Fruit fly (Drosophila melanogaster): ENCODE data around the gene gammaSnap2.

gammaSnap2 gene

DNA sequence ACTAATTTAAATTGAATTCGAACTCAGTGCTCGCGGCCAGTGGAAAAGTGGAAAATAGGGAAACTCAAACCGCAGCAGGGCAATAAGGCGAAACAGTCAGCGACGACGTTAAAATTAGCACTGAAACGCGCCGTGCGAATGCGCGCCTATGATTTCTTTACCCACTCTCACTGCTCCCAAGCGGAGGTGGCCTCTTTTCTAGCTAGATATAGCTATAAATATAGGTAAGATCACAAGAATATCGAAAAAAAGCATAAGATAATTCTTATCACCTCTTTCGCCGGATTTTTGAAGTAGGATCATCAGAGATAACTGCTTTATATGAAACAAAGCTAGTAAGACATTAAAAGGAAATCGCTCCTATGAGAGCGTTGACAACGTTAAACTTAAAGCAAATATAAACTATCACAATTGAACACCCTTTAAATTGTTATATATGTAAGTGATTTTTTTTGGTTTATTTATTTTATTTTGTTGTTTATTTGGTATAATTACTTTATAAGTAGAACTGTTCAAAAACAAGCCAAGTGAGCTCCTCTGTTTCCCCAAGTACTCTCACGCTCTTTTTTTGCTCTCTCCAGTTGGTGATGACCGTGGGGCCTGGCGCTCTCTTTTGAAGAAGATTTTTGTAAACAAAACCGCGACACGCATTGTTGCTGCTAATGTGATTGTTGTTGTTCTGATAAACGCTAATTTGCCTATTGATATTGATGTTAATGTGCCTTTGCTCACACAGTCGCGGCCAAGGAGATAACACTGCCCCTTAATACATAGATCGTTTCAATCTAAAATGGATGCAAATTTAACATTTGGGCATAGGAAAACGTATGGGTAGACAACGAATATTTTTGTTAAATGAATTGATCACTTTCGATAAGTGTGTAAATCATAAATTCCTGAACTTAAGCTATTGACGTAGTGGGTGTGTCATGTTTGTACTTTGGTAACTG, 18.7 kb upstream of the gammaSnap2 start, which contains the start of gene tws:
Gene tws, minus strand, starts transcription at position 124 of the 950 bp plus-strand sequence.
- TF ChIP-seq NC2α (GFP tag; optimal IDR thresholded peaks at IDR 0.05) (no peak), Ptx1 (GFP tag; IDR thresholded peaks at IDR 0.05) (peak; percentile 44), Antp (GFP tag; optimal IDR thresholded peaks at IDR 0.05) (no peak), p53 (GFP tag; optimal IDR thresholded peaks at IDR 0.05) (no peak), Ssrp (tag; optimal IDR thresholded peaks at IDR 0.05) (peak; percentile 35), CG14667 (GFP tag; IDR thresholded peaks at IDR 0.05) (no peak), nerfin-2 (GFP tag; IDR thresholded peaks at IDR 0.05; ENCODE audit: partially characterized antibody) (no peak), peb (GFP tag; IDR thresholded peaks at IDR 0.05) (no peak), CG34422 (GFP tag; IDR thresholded peaks at IDR 0.05) (peak; percentile 35; the same call in 1 of the 3 replicates), CG17829 (tag; optimal IDR thresholded peaks at IDR 0.05) (peak; percentile 22), Atf3 (GFP tag; optimal IDR thresholded peaks at IDR 0.05) (no peak), Nf-YC (tag; optimal IDR thresholded peaks at IDR 0.05) (peak; percentile 58), CG8089 (GFP tag; optimal IDR thresholded peaks at IDR 0.05) (peak; percentile 37), h (optimal IDR thresholded peaks at IDR 0.05) (no peak), nom (GFP tag; optimal IDR thresholded peaks at IDR 0.05) (peak; percentile 35), CG15073 (GFP tag; optimal IDR thresholded peaks at IDR 0.05) (no peak), HHEX (GFP tag; optimal IDR thresholded peaks at IDR 0.05) (no peak), grau (tag; optimal IDR thresholded peaks at IDR 0.05) (peak; percentile 59), Hr78 (GFP tag; optimal IDR thresholded peaks at IDR 0.05) (no peak), Pdp1 (GFP tag; optimal IDR thresholded peaks at IDR 0.05) (peak; percentile 13 to 47), CG12744 (GFP tag; optimal IDR thresholded peaks at IDR 0.05) (peak; percentile 32), Hr3 (GFP tag; optimal IDR thresholded peaks at IDR 0.05) (peak; percentile 16), sr (GFP tag; IDR thresholded peaks at IDR 0.05) (0 out of 3 replicates have a peak, but pooled peaks have one; percentile 26), pan (optimal IDR thresholded peaks at IDR 0.05) (no peak), pan (GFP tag; optimal IDR thresholded peaks at IDR 0.05 in 1 of 2, IDR thresholded peaks at IDR 0.05 in 1 of 2) (peak in 1 of 2 experiments; percentile 76), CG16815 (GFP tag; optimal IDR thresholded peaks at IDR 0.05) (no peak), hbn (GFP tag; IDR thresholded peaks at IDR 0.05; ENCODE audit: partially characterized antibody) (no peak), CG12299 (tag; optimal IDR thresholded peaks at IDR 0.05) (no peak), CG7745 (tag; optimal IDR thresholded peaks at IDR 0.05) (no peak), amos (GFP tag; IDR thresholded peaks at IDR 0.05; ENCODE audit: partially characterized antibody) (no peak; the same call in 1 of the 2 replicates), chinmo (GFP tag; IDR thresholded peaks at IDR 0.05; ENCODE audit: partially characterized antibody) (peak; percentile 66; the same call in 2 of the 4 replicates), CG2129 (GFP tag; IDR thresholded peaks at IDR 0.05; ENCODE audit: partially characterized antibody) (no peak), Oli (tag; optimal IDR thresholded peaks at IDR 0.05) (peak; percentile 21), bab2 (GFP tag; optimal IDR thresholded peaks at IDR 0.05) (peak; percentile 57), CG11085 (GFP tag; IDR thresholded peaks at IDR 0.05) (no peak), luna (GFP tag; optimal IDR thresholded peaks at IDR 0.05) (no peak), CG8388 (GFP tag; optimal IDR thresholded peaks at IDR 0.05) (peak; percentile 6), CG6272 (GFP tag; IDR thresholded peaks at IDR 0.05) (no peak), bsh (GFP tag; optimal IDR thresholded peaks at IDR 0.05) (peak; percentile 6 to 23), CG13287 (GFP tag; IDR thresholded peaks at IDR 0.05; ENCODE audit: partially characterized antibody) (no peak; the same call in 1 of the 2 replicates), otp (GFP tag; IDR thresholded peaks at IDR 0.05) (peak; percentile 75), TFAM (GFP tag; optimal IDR thresholded peaks at IDR 0.05) (no peak), gce (GFP tag; IDR thresholded peaks at IDR 0.05) (0 out of 3 replicates have a peak, but pooled peaks have one; percentile 17), kah (GFP tag; optimal IDR thresholded peaks at IDR 0.05) (no peak), hkb (optimal IDR thresholded peaks at IDR 0.05) (no peak), hkb (GFP tag; IDR thresholded peaks at IDR 0.05) (peak; percentile 77), Side (GFP tag; optimal IDR thresholded peaks at IDR 0.05) (no peak), twi (tag; optimal IDR thresholded peaks at IDR 0.05) (no peak), yki (optimal IDR thresholded peaks at IDR 0.05) (peak; percentile 30)

All from whole organism, embryonic.